Fruit fly (Drosophila melanogaster): ENCODE results near the gene LIMK1.

DNA sequence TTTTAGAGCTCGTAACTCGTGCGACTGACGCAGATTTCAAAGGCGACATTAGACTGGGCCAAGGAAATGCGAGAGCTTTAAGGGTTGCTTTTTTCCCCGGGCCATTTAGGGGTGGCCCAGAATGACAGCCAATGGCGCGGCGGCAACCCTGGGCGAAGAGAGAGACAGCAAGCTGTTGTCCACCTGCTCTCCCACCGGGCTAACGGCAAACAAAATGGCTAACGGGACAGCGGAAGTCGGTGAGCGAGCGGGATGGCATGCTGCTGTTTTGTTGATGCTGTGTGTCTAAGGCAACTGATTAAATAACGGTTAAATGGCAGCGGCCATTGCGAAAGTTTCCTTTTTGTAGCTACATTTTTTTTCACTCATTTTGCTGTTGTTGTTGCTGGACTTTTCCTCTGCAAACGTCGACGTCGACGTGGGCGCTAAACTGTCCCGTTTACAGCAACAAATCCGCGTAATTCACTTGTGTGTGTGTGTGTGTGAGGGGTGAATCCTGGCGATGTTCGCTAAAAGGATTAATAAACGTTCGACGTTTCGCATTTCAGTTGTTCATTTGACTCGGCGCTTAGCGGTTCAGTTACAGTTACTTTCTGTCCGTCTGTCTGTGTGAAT is 23.9 kb upstream of the LIMK1 start, which contains the start of gene CG11085:
- TF ChIP-seq pan (optimal IDR thresholded peaks at IDR 0.05) (no peak), sage (GFP tag; optimal IDR thresholded peaks at IDR 0.05) (no peak), usp (GFP tag; optimal IDR thresholded peaks at IDR 0.05) (no peak), CrebA (GFP tag; optimal IDR thresholded peaks at IDR 0.05; ENCODE audit: borderline replicate concordance) (no peak), Abd-B (GFP tag; optimal IDR thresholded peaks at IDR 0.05) (no peak), jim (GFP tag; optimal IDR thresholded peaks at IDR 0.05) (no peak)
